Worm (Caenorhabditis elegans) whole organism, early embryonic: ENCODE results near the gene ZC404.1.

Source experiments
- F13C5.2 ChIP-seq: sonication (generic microtip); optimal IDR thresholded peaks from 2 replicates; lab custom pipeline; 2017; ENCODE audit warnings: mild to moderate bottlenecking, missing genetic modification characterization, inconsistent platforms, missing compliant biosample characterization
- aly-1 ChIP-seq: sonication (generic microtip); optimal IDR thresholded peaks from 2 replicates; lab custom pipeline; 2016; ENCODE audit warnings: missing genetic modification characterization, missing compliant biosample characterization
- ama-1 ChIP-seq: fragments of 150-350 bp; optimal IDR thresholded peaks from 2 replicates; lab custom pipeline; 2014
- ceh-13 ChIP-seq: fragments of 200-800 bp; sonication (Bioruptor generic); optimal IDR thresholded peaks from 2 replicates; lab custom pipeline; 2018; ENCODE audit warnings: mild to moderate bottlenecking, missing genetic modification characterization, missing compliant biosample characterization
- ceh-36 ChIP-seq: sonication (generic microtip); optimal IDR thresholded peaks from 2 replicates; lab custom pipeline; 2016; ENCODE audit warnings: missing genetic modification characterization, inconsistent platforms, missing compliant biosample characterization
- flt-1 ChIP-seq: fragments of 200-800 bp; sonication (Bioruptor generic); IDR thresholded peaks from 2 replicates; pipeline ENCODE4 v1.3.6; 2022; ENCODE audit warnings: missing genetic modification characterization, missing compliant biosample characterization
- hmbx-1 ChIP-seq: sonication (generic microtip); optimal IDR thresholded peaks from 2 replicates; lab custom pipeline; 2016; ENCODE audit warnings: mild to moderate bottlenecking, missing genetic modification characterization, missing compliant biosample characterization
- hmg-4 ChIP-seq: fragments of 200-800 bp; sonication (Bioruptor generic); optimal IDR thresholded peaks from 2 replicates; lab custom pipeline; 2018; ENCODE audit warnings: mild to moderate bottlenecking, missing genetic modification characterization, missing compliant biosample characterization
- hnd-1 ChIP-seq: sonication (generic microtip); optimal IDR thresholded peaks from 2 replicates; lab custom pipeline; 2016; ENCODE audit warnings: missing genetic modification characterization, missing compliant biosample characterization
- scrt-1 ChIP-seq: fragments of 200-800 bp; sonication (Bioruptor generic); IDR thresholded peaks from 2 replicates; pipeline ENCODE4 v1.3.6; 2022; ENCODE audit warnings: missing genetic modification characterization, missing compliant biosample characterization
- sea-1 ChIP-seq: fragments of 200-800 bp; sonication (Bioruptor generic); conservative IDR thresholded peaks from 2 replicates; pipeline ENCODE4 v1.3.6; 2022; ENCODE audit warnings: missing genetic modification characterization, missing compliant biosample characterization
- tbx-11 ChIP-seq: fragments of 200-800 bp; sonication (Bioruptor generic); IDR thresholded peaks from 2 replicates; pipeline ENCODE4 v1.3.6; 2022; ENCODE audit warnings: missing genetic modification characterization, missing compliant biosample characterization
- tbx-37 ChIP-seq: fragments of 200-800 bp; sonication (Bioruptor generic); conservative IDR thresholded peaks from 2 replicates; pipeline ENCODE4 v1.3.6; 2022; ENCODE audit warnings: missing genetic modification reagents, missing genetic modification characterization, missing compliant biosample characterization

DNA sequence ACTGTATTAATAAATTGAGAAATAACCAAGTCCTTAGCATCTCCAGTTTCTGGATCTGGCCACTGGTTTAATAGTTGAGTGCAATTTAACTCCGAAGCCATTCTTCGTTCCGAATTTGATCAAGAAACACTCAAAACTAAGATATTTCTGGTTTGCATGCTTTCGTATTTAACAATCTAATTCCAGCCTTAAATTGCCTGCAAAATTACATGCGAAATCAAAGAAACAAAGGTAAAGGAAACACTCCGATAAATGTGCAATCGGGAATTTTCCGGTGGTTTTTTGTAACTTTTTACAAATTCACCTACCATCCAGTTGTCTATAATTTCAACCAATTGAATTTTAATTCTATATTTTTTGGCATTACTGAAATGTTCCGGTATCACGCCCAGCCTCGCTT, 7.9 kb downstream of the ZC404.1 start, which contains the start of gene dmsr-10:
- no peak for TF ChIP-seq tbx-37 (GFP tag; lab: Robert Waterston, UW)
- TF ChIP-seq scrt-1 (GFP tag; lab: Robert Waterston, UW), result no peak
- no peak for TF ChIP-seq F13C5.2 (tag; lab: Kevin White, UChicago)
- TF ChIP-seq aly-1 (tag; lab: Kevin White, UChicago), result no peak
- no peak for TF ChIP-seq hmg-4
- TF ChIP-seq tbx-11 (GFP tag; lab: Robert Waterston, UW), result no peak
- no peak for TF ChIP-seq ama-1
- TF ChIP-seq hnd-1 (tag; lab: Kevin White, UChicago), result no peak
- TF ChIP-seq ceh-13 (GFP tag; lab: Kevin White, UChicago), result no peak
- TF ChIP-seq flt-1, result no peak
- TF ChIP-seq hmbx-1, result no peak
- TF ChIP-seq ceh-36, result no peak
- no peak for TF ChIP-seq sea-1 (GFP tag; lab: Robert Waterston, UW)
